Fruit fly (Drosophila melanogaster): ENCODE measurements around the gene CG42554.

- TF ChIP-seq CG11294 (GFP tag; IDR thresholded peaks at IDR 0.05) (no peak), spab (GFP tag; optimal IDR thresholded peaks at IDR 0.05) (peak; percentile 57), ss (GFP tag; optimal IDR thresholded peaks at IDR 0.05) (peak in 1 of 2 experiments; percentile 2)
Observed at dm6 chr3L:785726-786351, 49.6 kb upstream of the CG42554 start.

Measured in whole organism, prepupa.